Fruit fly (Drosophila melanogaster): ENCODE results near the gene CG7453.
A peak's percentile ranks its signal among the peaks of the same experiment; 100 is the strongest.

- TF ChIP-seq CG12299 (tag; optimal IDR thresholded peaks at IDR 0.05) (peak; percentile 35), Optix (GFP tag; IDR thresholded peaks at IDR 0.05) (no peak), ttk (GFP tag; IDR thresholded peaks at IDR 0.05) (no peak), Blimp-1 (GFP tag; optimal IDR thresholded peaks at IDR 0.05) (peak; percentile 61)
These were observed at the start of gene CG7453, which contains the start of gene CG7556 for dm6 chrX:19179696-19180255.
